Fruit fly (Drosophila melanogaster) whole organism, embryonic: ENCODE data around the gene Hnf4.

Experiments used
- CG10431 ChIP-seq: fragments of 200-800 bp; sonication (Bioruptor generic); optimal IDR thresholded peaks from 3 replicates; lab custom pipeline; 2018; ENCODE audit warnings: missing biosample characterization, mild to moderate bottlenecking, missing genetic modification characterization
- CG10543 ChIP-seq: fragments of 200-800 bp; sonication (Bioruptor generic); optimal IDR thresholded peaks from 3 replicates; lab custom pipeline; 2017; ENCODE audit warnings: missing biosample characterization, mild to moderate bottlenecking, missing genetic modification characterization, moderate library complexity
- CG11560 ChIP-seq: fragments of 200-800 bp; sonication (Bioruptor generic); IDR thresholded peaks from 3 replicates; pipeline ENCODE4 v1.3.6; 2022; ENCODE audit warnings: missing biosample characterization, missing genetic modification characterization
- CG11695 ChIP-seq: fragments of 200-800 bp; sonication (Bioruptor generic); IDR thresholded peaks from 3 replicates; pipeline ENCODE4 v1.3.6; 2022; ENCODE audit warnings: missing biosample characterization, missing genetic modification characterization
- CG11723 ChIP-seq: fragments of 200-800 bp; sonication (Bioruptor generic); optimal IDR thresholded peaks from 2 replicates; lab custom pipeline; 2017; ENCODE audit warnings: missing biosample characterization, mild to moderate bottlenecking, missing genetic modification characterization
- CG12769 ChIP-seq: fragments of 200-800 bp; sonication (Bioruptor generic); optimal IDR thresholded peaks from 2 replicates; lab custom pipeline; 2019; ENCODE audit warnings: missing biosample characterization, mild to moderate bottlenecking, missing genetic modification characterization, moderate library complexity
- CG12942 ChIP-seq: fragments of 200-800 bp; sonication (Bioruptor generic); optimal IDR thresholded peaks from 3 replicates; lab custom pipeline; 2016; ENCODE audit warnings: missing biosample characterization, missing genetic modification characterization
- CG13894 ChIP-seq: fragments of 200-800 bp; sonication (Bioruptor generic); optimal IDR thresholded peaks from 3 replicates; lab custom pipeline; 2018; ENCODE audit warnings: missing biosample characterization, mild to moderate bottlenecking, missing genetic modification characterization, moderate library complexity
- CG17568 ChIP-seq: fragments of 200-800 bp; sonication (Bioruptor generic); optimal IDR thresholded peaks from 2 replicates; lab custom pipeline; 2018; ENCODE audit warnings: missing biosample characterization, mild to moderate bottlenecking, missing genetic modification characterization, moderate library complexity
- CG2875 ChIP-seq: fragments of 200-800 bp; sonication (Bioruptor generic); optimal IDR thresholded peaks from 2 replicates; lab custom pipeline; 2017; ENCODE audit warnings: missing biosample characterization, mild to moderate bottlenecking, missing genetic modification characterization, missing genetic modification reagents
- CG4820 ChIP-seq: fragments of 200-800 bp; sonication (Bioruptor generic); optimal IDR thresholded peaks from 3 replicates; lab custom pipeline; 2016; ENCODE audit warnings: missing biosample characterization, missing genetic modification characterization
- CG5953 ChIP-seq: fragments of 200-800 bp; sonication (Bioruptor generic); IDR thresholded peaks from 2 replicates; pipeline ENCODE4 v1.3.6; 2022; ENCODE audit warnings: missing biosample characterization, missing genetic modification characterization
- CG6654 ChIP-seq: fragments of 200-800 bp; sonication (Bioruptor generic); optimal IDR thresholded peaks from 2 replicates; lab custom pipeline; 2017; ENCODE audit warnings: missing biosample characterization, mild to moderate bottlenecking, missing genetic modification characterization
- CG6765 ChIP-seq: fragments of 200-800 bp; sonication (Bioruptor generic); optimal IDR thresholded peaks from 3 replicates; lab custom pipeline; 2017; ENCODE audit warnings: missing biosample characterization, mild to moderate bottlenecking, missing genetic modification characterization
- CG6854 ChIP-seq: fragments of 200-800 bp; sonication (Bioruptor generic); optimal IDR thresholded peaks from 3 replicates; lab custom pipeline; 2017; ENCODE audit warnings: missing biosample characterization, mild to moderate bottlenecking, missing genetic modification characterization
- CG7357 ChIP-seq: fragments of 200-800 bp; sonication (Bioruptor generic); IDR thresholded peaks from 3 replicates; pipeline ENCODE4 v1.3.6; 2022; ENCODE audit warnings: missing biosample characterization, missing genetic modification characterization
- CG7839 ChIP-seq: fragments of 200-800 bp; sonication (Bioruptor generic); optimal IDR thresholded peaks from 3 replicates; lab custom pipeline; 2018; ENCODE audit warnings: missing biosample characterization, mild to moderate bottlenecking, missing genetic modification characterization, moderate library complexity
- CG8089 ChIP-seq: fragments of 200-800 bp; sonication (Bioruptor generic); optimal IDR thresholded peaks from 3 replicates; lab custom pipeline; 2016; ENCODE audit warnings: missing biosample characterization, missing genetic modification characterization
- CkIIα-i1 ChIP-seq: fragments of 200-800 bp; sonication (Bioruptor generic); IDR thresholded peaks from 2 replicates; pipeline ENCODE4 v1.3.6; 2022; ENCODE audit warnings: missing biosample characterization, missing genetic modification characterization
- Eip74EF ChIP-seq, 2 experiments: fragments of 200-800 bp in 1 of 2; fragments of >200 bp in 1 of 2; sonication (Bioruptor generic) in 1 of 2; optimal IDR thresholded peaks; 2 replicates each; lab custom pipeline; 2017 to 2019; ENCODE audit warnings: missing biosample characterization in 2 of 2, missing genetic modification characterization in 2 of 2, mild to moderate bottlenecking in 1 of 2, moderate library complexity in 1 of 2
- Mad ChIP-seq: fragments of 200-800 bp; sonication (Bioruptor generic); optimal IDR thresholded peaks from 2 replicates; lab custom pipeline; 2016; ENCODE audit warnings: missing biosample characterization, missing genetic modification characterization
- Med ChIP-seq: fragments of 200-800 bp; sonication (Bioruptor generic); peaks from one replicate; lab custom pipeline; 2016; ENCODE audit warnings: missing biosample characterization, missing genetic modification characterization, mild to moderate bottlenecking, inconsistent platforms, moderate library complexity
- NFAT ChIP-seq: fragments of 200-800 bp; sonication (Bioruptor generic); IDR thresholded peaks from 2 replicates; pipeline ENCODE4 v1.3.6; 2022; ENCODE audit warnings: missing biosample characterization, missing genetic modification characterization
- Neu2 ChIP-seq: fragments of 200-800 bp; sonication (Bioruptor generic); optimal IDR thresholded peaks from 3 replicates; lab custom pipeline; 2016; ENCODE audit warnings: missing biosample characterization, missing genetic modification characterization, borderline replicate concordance
- Ptx1 ChIP-seq: fragments of 200-800 bp; sonication (Bioruptor generic); IDR thresholded peaks from 2 replicates; pipeline ENCODE4 v1.3.6; 2022; ENCODE audit warnings: missing biosample characterization, missing genetic modification characterization
- Ravus ChIP-seq: fragments of 200-800 bp; sonication (Bioruptor generic); IDR thresholded peaks from 2 replicates; pipeline ENCODE4 v1.3.6; 2022; ENCODE audit warnings: missing biosample characterization, missing genetic modification characterization
- az2 ChIP-seq: fragments of 200-800 bp; sonication (Bioruptor generic); optimal IDR thresholded peaks from 3 replicates; lab custom pipeline; 2016; ENCODE audit warnings: missing biosample characterization, missing genetic modification characterization
- ci ChIP-seq: fragments of 200-800 bp; sonication (Bioruptor generic); IDR thresholded peaks from 3 replicates; pipeline ENCODE4 v1.3.6; 2022; ENCODE audit warnings: missing biosample characterization, missing genetic modification characterization
- ems ChIP-seq: fragments of 200-800 bp; sonication (Bioruptor generic); optimal IDR thresholded peaks from 3 replicates; lab custom pipeline; 2016; ENCODE audit warnings: missing biosample characterization, missing genetic modification characterization
- exex ChIP-seq: fragments of 200-800 bp; sonication (Bioruptor generic); optimal IDR thresholded peaks from 4 replicates; lab custom pipeline; 2018; ENCODE audit warnings: missing biosample characterization, mild to moderate bottlenecking, missing genetic modification characterization, moderate library complexity
- fd3F ChIP-seq: fragments of 200-800 bp; sonication (Bioruptor generic); optimal IDR thresholded peaks from 2 replicates; lab custom pipeline; 2018; ENCODE audit warnings: missing biosample characterization, mild to moderate bottlenecking, missing genetic modification characterization, moderate library complexity
- gce ChIP-seq: fragments of 200-800 bp; sonication (Bioruptor generic); IDR thresholded peaks from 3 replicates; pipeline ENCODE4 v1.3.6; 2022; ENCODE audit warnings: missing biosample characterization, missing genetic modification characterization
- grau ChIP-seq: fragments of 200-800 bp; optimal IDR thresholded peaks from 3 replicates; lab custom pipeline; 2019; ENCODE audit warnings: missing biosample characterization, mild to moderate bottlenecking, missing genetic modification characterization, moderate library complexity
- grn ChIP-seq: fragments of 200-800 bp; sonication (Bioruptor generic); optimal IDR thresholded peaks from 3 replicates; lab custom pipeline; 2017; ENCODE audit warnings: missing biosample characterization, missing genetic modification characterization
- gsb-n ChIP-seq: fragments of 200-800 bp; sonication (Bioruptor generic); optimal IDR thresholded peaks from 3 replicates; lab custom pipeline; 2018; ENCODE audit warnings: missing biosample characterization, mild to moderate bottlenecking, missing genetic modification characterization
- ham ChIP-seq: fragments of 200-800 bp; sonication (Bioruptor generic); IDR thresholded peaks from 2 replicates; pipeline ENCODE4 v1.3.6; 2022; ENCODE audit warnings: missing biosample characterization, missing genetic modification characterization
- her ChIP-seq: fragments of 200-800 bp; sonication (Bioruptor generic); optimal IDR thresholded peaks from 2 replicates; lab custom pipeline; 2016; ENCODE audit warnings: missing biosample characterization, missing genetic modification characterization
- knrl ChIP-seq: fragments of 200-800 bp; sonication (Bioruptor generic); IDR thresholded peaks from 3 replicates; pipeline ENCODE4 v1.3.6; 2022; ENCODE audit warnings: missing biosample characterization, missing genetic modification characterization; ENCODE audit not compliant: partially characterized antibody
- lov ChIP-seq, 2 experiments: fragments of 200-800 bp in 1 of 2; fragments of >200 bp in 1 of 2; sonication (Bioruptor generic) in 1 of 2; IDR thresholded peaks in 1 of 2; optimal IDR thresholded peaks in 1 of 2; 2 replicates in 1 of 2; 3 replicates in 1 of 2; pipeline versions ENCODE4 v1.3.6 to Lab custom; 2017 to 2022; ENCODE audit warnings: missing biosample characterization in 1 of 2, missing genetic modification characterization in 1 of 2
- mirr ChIP-seq: fragments of 200-800 bp; sonication (Bioruptor generic); optimal IDR thresholded peaks from 3 replicates; lab custom pipeline; 2018; ENCODE audit warnings: missing biosample characterization, mild to moderate bottlenecking, missing genetic modification characterization
- peb ChIP-seq: fragments of 200-800 bp; sonication (Bioruptor generic); IDR thresholded peaks from 2 replicates; pipeline ENCODE4 v1.3.6; 2022; ENCODE audit warnings: missing biosample characterization, missing genetic modification characterization
- ranshi ChIP-seq: fragments of 200-800 bp; sonication (Bioruptor generic); IDR thresholded peaks from 2 replicates; pipeline ENCODE4 v1.3.6; 2022; ENCODE audit warnings: missing biosample characterization, missing genetic modification characterization
- ro ChIP-seq: fragments of 200-800 bp; sonication (Bioruptor generic); IDR thresholded peaks from 2 replicates; pipeline ENCODE4 v1.3.6; 2022; ENCODE audit warnings: missing biosample characterization, missing genetic modification characterization
- run ChIP-seq: fragments of 200-800 bp; sonication (Bioruptor generic); optimal IDR thresholded peaks from 3 replicates; lab custom pipeline; 2018; ENCODE audit warnings: missing biosample characterization, mild to moderate bottlenecking, missing genetic modification characterization
- sd ChIP-seq: fragments of 200-800 bp; sonication (Bioruptor generic); optimal IDR thresholded peaks from 3 replicates; lab custom pipeline; 2018; ENCODE audit warnings: missing biosample characterization, mild to moderate bottlenecking, missing genetic modification characterization, moderate library complexity
- slou ChIP-seq: fragments of 200-800 bp; sonication (Bioruptor generic); optimal IDR thresholded peaks from 3 replicates; lab custom pipeline; 2016; ENCODE audit warnings: missing biosample characterization, missing genetic modification characterization
- sqz ChIP-seq: fragments of 200-800 bp; sonication (Bioruptor generic); optimal IDR thresholded peaks from 3 replicates; lab custom pipeline; 2018; ENCODE audit warnings: missing biosample characterization, mild to moderate bottlenecking, missing genetic modification characterization
- sr ChIP-seq: fragments of 200-800 bp; sonication (Bioruptor generic); IDR thresholded peaks from 3 replicates; pipeline ENCODE4 v1.3.6; 2022; ENCODE audit warnings: missing biosample characterization, missing genetic modification characterization
- ssp ChIP-seq: fragments of 200-800 bp; sonication (Bioruptor generic); IDR thresholded peaks from 2 replicates; pipeline ENCODE4 v1.3.6; 2022; ENCODE audit warnings: missing biosample characterization, missing genetic modification characterization
- sug ChIP-seq: fragments of 200-800 bp; optimal IDR thresholded peaks from 2 replicates; lab custom pipeline; 2019; ENCODE audit warnings: missing biosample characterization, mild to moderate bottlenecking, missing genetic modification characterization, moderate library complexity
- unc-4 ChIP-seq: fragments of 200-800 bp; sonication (Bioruptor generic); IDR thresholded peaks from 2 replicates; pipeline ENCODE4 v1.3.6; 2022; ENCODE audit warnings: missing biosample characterization, missing genetic modification characterization; ENCODE audit not compliant: partially characterized antibody
- zen ChIP-seq: fragments of 200-800 bp; sonication (Bioruptor generic); optimal IDR thresholded peaks from 3 replicates; lab custom pipeline; 2018; ENCODE audit warnings: missing biosample characterization, mild to moderate bottlenecking, missing genetic modification characterization, moderate library complexity

The Hnf4 gene

DNA sequence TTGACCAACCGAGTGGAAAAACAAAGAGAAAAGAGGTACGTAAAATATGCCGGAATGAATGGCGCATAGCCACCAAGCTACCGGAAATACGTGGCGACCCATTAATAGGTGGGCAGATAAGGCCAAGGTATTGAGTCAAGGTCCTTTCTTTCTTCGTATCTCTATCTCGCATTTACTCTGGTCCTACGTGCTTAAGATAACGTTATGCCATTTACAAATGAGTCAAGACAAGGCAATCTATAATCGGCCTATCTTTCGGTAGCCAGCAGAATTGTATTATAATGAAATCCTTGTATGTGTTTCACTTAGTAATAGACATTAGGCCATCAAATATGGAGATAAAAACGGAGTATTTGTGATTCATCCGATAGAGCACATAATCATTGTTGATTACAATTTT, 7.0 kb upstream of the Hnf4 start:
- no peak for TF ChIP-seq CG10431 (GFP tag; lab: Kevin White, UChicago)
- peak; percentile 5 for TF ChIP-seq Med (GFP tag; lab: Kevin White, UChicago)
- no peak for TF ChIP-seq sqz (GFP tag; lab: Kevin White, UChicago)
- TF ChIP-seq CG8089 (GFP tag; lab: Kevin White, UChicago), result no peak
- TF ChIP-seq Ravus (GFP tag; lab: Robert Waterston, UW), result no peak
- no peak for TF ChIP-seq CG11560 (tag; lab: Robert Waterston, UW)
- peak; percentile 73 for TF ChIP-seq exex (tag; lab: Kevin White, UChicago)
- no peak for TF ChIP-seq gce
- TF ChIP-seq grau (tag; lab: Kevin White, UChicago), result no peak
- TF ChIP-seq CG10543 (GFP tag; lab: Kevin White, UChicago), result no peak
- no peak for TF ChIP-seq knrl (GFP tag; lab: Robert Waterston, UW)
- TF ChIP-seq gsb-n, result no peak
- no peak for TF ChIP-seq CkIIα-i1 (GFP tag; lab: Robert Waterston, UW)
- no peak for TF ChIP-seq CG7357 (GFP tag; lab: Robert Waterston, UW)
- no peak for TF ChIP-seq az2 (GFP tag; lab: Kevin White, UChicago)
- TF ChIP-seq unc-4, result no peak
- no peak for TF ChIP-seq fd3F
- TF ChIP-seq CG17568 (GFP tag; lab: Kevin White, UChicago), result no peak
- TF ChIP-seq her (GFP tag; lab: Kevin White, UChicago), result no peak
- no peak for TF ChIP-seq slou (GFP tag; lab: Kevin White, UChicago)
- peak; percentile 44 for TF ChIP-seq grn (GFP tag; lab: Kevin White, UChicago)
- peak; percentile 14 for TF ChIP-seq sug
- no peak for TF ChIP-seq CG12942 (GFP tag; lab: Kevin White, UChicago)
- TF ChIP-seq sd (tag; lab: Kevin White, UChicago), result peak; percentile 29
- no peak for TF ChIP-seq ems (GFP tag; lab: Kevin White, UChicago)
- TF ChIP-seq peb (GFP tag; lab: Robert Waterston, UW), result no peak
- no peak for TF ChIP-seq Ptx1 (GFP tag; lab: Robert Waterston, UW)
- TF ChIP-seq mirr (GFP tag; lab: Kevin White, UChicago), result peak; percentile 7
- TF ChIP-seq ham (GFP tag; lab: Robert Waterston, UW), result no peak
- TF ChIP-seq CG5953, result no peak
- peak; percentile 21; the same call in 1 of the 2 replicates for TF ChIP-seq NFAT
- TF ChIP-seq CG6854, result no peak
- no peak for TF ChIP-seq CG4820 (GFP tag; lab: Kevin White, UChicago)

DNA sequence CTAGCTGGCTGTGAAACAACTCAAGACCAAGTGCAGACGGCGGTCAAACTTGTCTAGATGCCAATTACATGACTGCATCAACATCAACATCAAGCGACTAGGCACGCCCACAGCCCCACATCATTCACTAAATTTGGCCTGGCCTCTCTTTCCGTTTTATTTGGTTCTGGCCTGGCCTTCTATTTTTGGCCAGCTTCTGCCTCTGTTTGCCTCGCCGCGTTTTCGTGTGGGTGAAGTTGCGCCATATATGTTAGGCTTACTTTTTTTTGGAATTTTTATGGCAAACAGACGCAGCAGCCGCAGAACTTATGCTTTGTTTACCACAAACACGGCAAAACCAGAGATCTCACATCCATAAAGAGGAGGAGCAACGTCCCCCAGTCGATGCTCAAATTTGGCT, 6.0 kb upstream of the Hnf4 start:
- peak; percentile 37 for TF ChIP-seq CG13894 (tag; lab: Kevin White, UChicago)
- peak; percentile 43 for TF ChIP-seq CG12769
- no peak for TF ChIP-seq ssp (GFP tag; lab: Robert Waterston, UW)
- no peak for TF ChIP-seq zen (tag; lab: Kevin White, UChicago)
- peak; percentile 92 for TF ChIP-seq sd (tag; lab: Kevin White, UChicago)
- no peak for TF ChIP-seq Mad (GFP tag; lab: Kevin White, UChicago)
- no peak for TF ChIP-seq CG7839 (tag; lab: Kevin White, UChicago)
- TF ChIP-seq Med (GFP tag; lab: Kevin White, UChicago), result peak; percentile 59
- no peak for TF ChIP-seq CG6654
- TF ChIP-seq Eip74EF (GFP tag; optimal IDR thresholded peaks at IDR 0.05; lab: Kevin White, UChicago), result peak in 1 of 2 experiments; percentile 6
- TF ChIP-seq CG6765, result peak; percentile 21
- no peak for TF ChIP-seq ranshi (GFP tag; lab: Robert Waterston, UW)
- peak; percentile 44 for TF ChIP-seq run (tag; lab: Kevin White, UChicago)
- TF ChIP-seq lov (optimal IDR thresholded peaks at IDR 0.05; lab: Kevin White, UChicago), result no peak
- no peak for TF ChIP-seq lov (GFP tag; IDR thresholded peaks at IDR 0.05; lab: Robert Waterston, UW)
- TF ChIP-seq CG11695 (GFP tag; lab: Robert Waterston, UW), result no peak
- no peak for TF ChIP-seq CG2875 (GFP tag; lab: Kevin White, UChicago)
- TF ChIP-seq Neu2 (GFP tag; lab: Kevin White, UChicago), result no peak
- peak; percentile 95 for TF ChIP-seq sr (GFP tag; lab: Robert Waterston, UW)
- TF ChIP-seq ro (GFP tag; lab: Robert Waterston, UW), result no peak
- no peak for TF ChIP-seq CG11723 (GFP tag; lab: Kevin White, UChicago)
- peak; percentile 48; the same call in 1 of the 3 replicates for TF ChIP-seq ci (GFP tag; lab: Robert Waterston, UW)
